Fruit fly (Drosophila melanogaster): ENCODE data around the gene CG14200.
A peak's percentile ranks its signal among the peaks of the same experiment; 100 is the strongest.

The CG14200 gene

dm6 chrX:19494830-19495610 is at the start of gene CG14200, which contains the start of the genes ksh and Pfrx (continued):
- no peak for TF ChIP-seq CG5180 (GFP tag; optimal IDR thresholded peaks at IDR 0.05)
- peak; percentile 22 for TF ChIP-seq HmgZ (tag; optimal IDR thresholded peaks at IDR 0.05)
- TF ChIP-seq lilli (GFP tag; optimal IDR thresholded peaks at IDR 0.05): peak; percentile 10
- peak; percentile 86 for TF ChIP-seq nerfin-2 (GFP tag; IDR thresholded peaks at IDR 0.05; ENCODE audit: partially characterized antibody)
- TF ChIP-seq CG2712 (tag; optimal IDR thresholded peaks at IDR 0.05): peak; percentile 18
- no peak for TF ChIP-seq ci (GFP tag; IDR thresholded peaks at IDR 0.05)
- peak; percentile 93 for TF ChIP-seq Dref (GFP tag; IDR thresholded peaks at IDR 0.05)
- TF ChIP-seq CG13424 (tag; optimal IDR thresholded peaks at IDR 0.05): peak; percentile 1
- TF ChIP-seq Pdp1 (GFP tag; optimal IDR thresholded peaks at IDR 0.05): peak in 1 of 2 experiments; percentile 30
- TF ChIP-seq E2f2 (GFP tag; IDR thresholded peaks at IDR 0.05): peak; percentile 45
- peak; percentile 38 for TF ChIP-seq CG12659 (GFP tag; optimal IDR thresholded peaks at IDR 0.05)
- TF ChIP-seq CG7963 (GFP tag; IDR thresholded peaks at IDR 0.05; ENCODE audit: partially characterized antibody): peak; percentile 94
- no peak for TF ChIP-seq lmd (GFP tag; IDR thresholded peaks at IDR 0.05)
- peak; percentile 91 for TF ChIP-seq knrl (GFP tag; IDR thresholded peaks at IDR 0.05; ENCODE audit: partially characterized antibody)
- no peak for TF ChIP-seq YL-1 (GFP tag; optimal IDR thresholded peaks at IDR 0.05)
- TF ChIP-seq NFAT (GFP tag; IDR thresholded peaks at IDR 0.05): peak; percentile 55; the same call in 1 of the 2 replicates
- TF ChIP-seq crp (GFP tag; optimal IDR thresholded peaks at IDR 0.05): no peak
- TF ChIP-seq NfI (GFP tag; optimal IDR thresholded peaks at IDR 0.05): peak; percentile 21
- TF ChIP-seq her (GFP tag; optimal IDR thresholded peaks at IDR 0.05): peak; percentile 10
- TF ChIP-seq jigr1 (GFP tag; IDR thresholded peaks at IDR 0.05): no peak
- no peak for TF ChIP-seq CG3726 (GFP tag; IDR thresholded peaks at IDR 0.05)
- TF ChIP-seq Chrac-16 (GFP tag; optimal IDR thresholded peaks at IDR 0.05): peak; percentile 16
- peak; percentile 85 for TF ChIP-seq CG14860 (GFP tag; IDR thresholded peaks at IDR 0.05; ENCODE audit: partially characterized antibody)
- no peak for TF ChIP-seq otp (GFP tag; IDR thresholded peaks at IDR 0.05)
- TF ChIP-seq CG13123 (GFP tag; optimal IDR thresholded peaks at IDR 0.05): no peak
- no peak for TF ChIP-seq CG1832 (GFP tag; optimal IDR thresholded peaks at IDR 0.05)
- peak; percentile 96 for TF ChIP-seq CG7357 (GFP tag; IDR thresholded peaks at IDR 0.05)
- no peak for TF ChIP-seq pan (optimal IDR thresholded peaks at IDR 0.05)
- TF ChIP-seq pan (GFP tag; optimal IDR thresholded peaks at IDR 0.05 in 1 of 2, IDR thresholded peaks at IDR 0.05 in 1 of 2): no peak
- TF ChIP-seq pum (GFP tag; optimal IDR thresholded peaks at IDR 0.05): no peak
- no peak for TF ChIP-seq CG2889 (GFP tag; IDR thresholded peaks at IDR 0.05)
- peak; percentile 98 for TF ChIP-seq CG15514 (GFP tag; optimal IDR thresholded peaks at IDR 0.05)
- TF ChIP-seq Dip3 (GFP tag; optimal IDR thresholded peaks at IDR 0.05): peak; percentile 47
- TF ChIP-seq nmo (GFP tag; optimal IDR thresholded peaks at IDR 0.05): peak; percentile 39
- peak; percentile 97 for TF ChIP-seq Sry-δ (GFP tag; optimal IDR thresholded peaks at IDR 0.05)
- TF ChIP-seq CG6683 (GFP tag; optimal IDR thresholded peaks at IDR 0.05): no peak
- TF ChIP-seq CG1792 (GFP tag; optimal IDR thresholded peaks at IDR 0.05): no peak
- TF ChIP-seq CG17361 (GFP tag; IDR thresholded peaks at IDR 0.05): peak; percentile 37; the same call in 2 of the 3 replicates
- no peak for TF ChIP-seq Hsf (GFP tag; optimal IDR thresholded peaks at IDR 0.05)
- peak; percentile 39 for TF ChIP-seq gsb-n (tag; optimal IDR thresholded peaks at IDR 0.05)
- TF ChIP-seq eve (GFP tag; optimal IDR thresholded peaks at IDR 0.05): no peak
- TF ChIP-seq maf-S (GFP tag; optimal IDR thresholded peaks at IDR 0.05): peak; percentile 3
- peak; percentile 92 for TF ChIP-seq CG16813 (GFP tag; IDR thresholded peaks at IDR 0.05; ENCODE audit: partially characterized antibody)
- TF ChIP-seq Aef1 (GFP tag; IDR thresholded peaks at IDR 0.05): 0 out of 3 replicates have a peak, but pooled peaks have one; percentile 23
- no peak for TF ChIP-seq bsh (GFP tag; optimal IDR thresholded peaks at IDR 0.05)
- TF ChIP-seq Fer1 (GFP tag; optimal IDR thresholded peaks at IDR 0.05): no peak
- TF ChIP-seq CG11560 (tag; IDR thresholded peaks at IDR 0.05): peak; percentile 64; the same call in 2 of the 3 replicates
- TF ChIP-seq zfh2 (GFP tag; optimal IDR thresholded peaks at IDR 0.05): peak; percentile 50
- TF ChIP-seq CG12236 (GFP tag; optimal IDR thresholded peaks at IDR 0.05): no peak
